Worm (Caenorhabditis elegans) whole organism, L4 larva: ENCODE results near the gene T05B11.4.
A peak's percentile ranks its signal among the peaks of the same experiment; 100 is the strongest.

Experiments
- F26F4.8 ChIP-seq: fragments of 200-800 bp; sonication (Bioruptor generic); conservative IDR thresholded peaks from 2 replicates; pipeline ENCODE4 v1.3.6; 2022; ENCODE audit warnings: missing genetic modification characterization, missing compliant biosample characterization
- aha-1 ChIP-seq: fragments of 150-350 bp; peaks from one replicate; lab custom pipeline; 2014; ENCODE audit warnings: missing biosample characterization, missing genetic modification characterization
- aly-2 ChIP-seq: sonication (generic microtip); optimal IDR thresholded peaks from 2 replicates; lab custom pipeline; 2018; ENCODE audit warnings: missing biosample characterization, missing genetic modification characterization
- ama-1 ChIP-seq: fragments of 150-350 bp; optimal IDR thresholded peaks from 2 replicates; lab custom pipeline; 2014; ENCODE audit warnings: inconsistent platforms, mixed read lengths
- arid-1 ChIP-seq: fragments of 200-800 bp; sonication (Bioruptor generic); conservative IDR thresholded peaks from 2 replicates; pipeline ENCODE4 v1.3.6; 2022; ENCODE audit warnings: missing genetic modification reagents, missing genetic modification characterization, missing compliant biosample characterization
- attf-4 ChIP-seq: sonication (generic microtip); optimal IDR thresholded peaks from 3 replicates; lab custom pipeline; 2017; ENCODE audit warnings: missing biosample characterization, missing genetic modification characterization
- ceh-62 ChIP-seq: sonication (generic microtip); optimal IDR thresholded peaks from 2 replicates; lab custom pipeline; 2017; ENCODE audit warnings: missing biosample characterization, missing genetic modification characterization
- ces-1 ChIP-seq: fragments of 150-350 bp; sonication (generic microtip); optimal IDR thresholded peaks from 4 replicates; lab custom pipeline; 2014; ENCODE audit warnings: missing biosample characterization, missing genetic modification reagents, missing genetic modification characterization
- ctbp-1 ChIP-seq: fragments of 200-800 bp; sonication (Bioruptor generic); IDR thresholded peaks from 2 replicates; pipeline ENCODE4 v1.3.6; 2022; ENCODE audit warnings: missing genetic modification reagents, missing genetic modification characterization, missing compliant biosample characterization
- daf-16 ChIP-seq, 3 experiments: sonication (generic microtip); optimal IDR thresholded peaks; 2 replicates each; lab custom pipeline; 2016 to 2017; ENCODE audit warnings: missing genetic modification characterization in 3 of 3, missing genetic modification reagents in 3 of 3, mild to moderate bottlenecking in 2 of 3, missing compliant biosample characterization in 2 of 3, missing biosample characterization in 1 of 3, moderate library complexity in 1 of 3
- dpl-1 ChIP-seq: fragments of 150-350 bp; optimal IDR thresholded peaks from 2 replicates; lab custom pipeline; 2014; ENCODE audit warnings: missing biosample characterization, missing genetic modification reagents, missing genetic modification characterization
- dve-1 ChIP-seq: sonication (generic microtip); optimal IDR thresholded peaks from 2 replicates; lab custom pipeline; 2017; ENCODE audit warnings: antibody characterized with exemption, mild to moderate bottlenecking, missing genetic modification characterization, missing compliant biosample characterization; ENCODE audit not compliant: insufficient read depth
- egl-27 ChIP-seq: sonication (generic microtip); optimal IDR thresholded peaks from 3 replicates; lab custom pipeline; 2017; ENCODE audit warnings: missing biosample characterization, missing genetic modification reagents, missing genetic modification characterization
- egl-43 ChIP-seq: fragments of 200-800 bp; sonication (Bioruptor generic); IDR thresholded peaks from 2 replicates; pipeline ENCODE4 v1.3.6; 2022; ENCODE audit warnings: missing genetic modification reagents, missing genetic modification characterization, missing compliant biosample characterization
- fkh-10 ChIP-seq: fragments of 150-350 bp; optimal IDR thresholded peaks from 2 replicates; lab custom pipeline; 2014; ENCODE audit warnings: missing biosample characterization, missing genetic modification reagents, missing genetic modification characterization
- hif-1 ChIP-seq, 2 experiments: sonication (generic microtip); optimal IDR thresholded peaks; 2 replicates each; lab custom pipeline; 2016 to 2017; ENCODE audit warnings: missing compliant biosample characterization in 2 of 2, missing genetic modification characterization in 2 of 2, missing genetic modification reagents in 2 of 2, missing genotype in 2 of 2, mild to moderate bottlenecking in 1 of 2
- hlh-11 ChIP-seq: fragments of 200-800 bp; sonication (Bioruptor generic); optimal IDR thresholded peaks from 2 replicates; lab custom pipeline; 2018; ENCODE audit warnings: mild to moderate bottlenecking, missing genetic modification characterization, missing compliant biosample characterization
- hlh-30 ChIP-seq: sonication (generic microtip); optimal IDR thresholded peaks from 2 replicates; lab custom pipeline; 2017; ENCODE audit warnings: antibody characterized with exemption, mild to moderate bottlenecking, missing genetic modification characterization, missing compliant biosample characterization; ENCODE audit not compliant: insufficient read depth
- hmg-1.1 ChIP-seq: fragments of 200-800 bp; sonication (Bioruptor generic); IDR thresholded peaks from 2 replicates; pipeline ENCODE4 v1.3.6; 2022; ENCODE audit warnings: missing genetic modification reagents, missing genetic modification characterization, missing compliant biosample characterization
- jun-1 ChIP-seq: fragments of 150-350 bp; optimal IDR thresholded peaks from 2 replicates; lab custom pipeline; 2014; ENCODE audit warnings: missing biosample characterization, missing genetic modification reagents, missing genetic modification characterization
- lin-13 ChIP-seq: fragments of 150-350 bp; optimal IDR thresholded peaks from 2 replicates; lab custom pipeline; 2014; ENCODE audit warnings: missing biosample characterization, missing genetic modification reagents, missing genetic modification characterization
- lsy-2 ChIP-seq, 2 experiments: fragments of 150-350 bp in 1 of 2; sonication (generic microtip) in 1 of 2; optimal IDR thresholded peaks; 2 replicates each; lab custom pipeline; 2014 to 2017; ENCODE audit warnings: missing biosample characterization in 2 of 2, missing genetic modification characterization in 2 of 2
- madf-5 ChIP-seq, 2 experiments: fragments of 200-800 bp; sonication (Bioruptor generic); IDR thresholded peaks; 2 replicates each; pipeline ENCODE4 v1.3.6; 2022; ENCODE audit warnings: missing compliant biosample characterization in 2 of 2, missing genetic modification characterization in 2 of 2
- madf-9 ChIP-seq: fragments of 200-800 bp; sonication (Bioruptor generic); conservative IDR thresholded peaks from 2 replicates; pipeline ENCODE4 v1.3.6; 2022; ENCODE audit warnings: missing genetic modification reagents, missing genetic modification characterization, missing compliant biosample characterization
- mdl-1 ChIP-seq, 2 experiments: fragments of 150-350 bp in 1 of 2; sonication (generic microtip) in 1 of 2; optimal IDR thresholded peaks; 2 replicates each; lab custom pipeline; 2014 to 2017; ENCODE audit warnings: missing biosample characterization in 2 of 2, missing genetic modification characterization in 2 of 2
- mep-1 ChIP-seq: fragments of 150-350 bp; sonication (generic microtip); optimal IDR thresholded peaks from 3 replicates; lab custom pipeline; 2014; ENCODE audit warnings: missing biosample characterization, missing genetic modification characterization
- mes-2 ChIP-seq: sonication (generic microtip); optimal IDR thresholded peaks from 2 replicates; lab custom pipeline; 2016; ENCODE audit warnings: missing genotype, mild to moderate bottlenecking, missing genetic modification characterization, missing compliant biosample characterization; ENCODE audit not compliant: poor library complexity, severe bottlenecking
- mxl-3 ChIP-seq: fragments of 200-800 bp; sonication (Bioruptor generic); optimal IDR thresholded peaks from 2 replicates; lab custom pipeline; 2018; ENCODE audit warnings: mild to moderate bottlenecking, missing genetic modification characterization, missing compliant biosample characterization
- nhr-25 ChIP-seq: sonication (generic microtip); optimal IDR thresholded peaks from 2 replicates; lab custom pipeline; 2017; ENCODE audit warnings: missing genetic modification characterization, mild to moderate bottlenecking, missing compliant biosample characterization, antibody characterized with exemption, moderate library complexity, borderline replicate concordance; ENCODE audit not compliant: insufficient read depth
- nhr-28 ChIP-seq: fragments of 150-350 bp; optimal IDR thresholded peaks from 2 replicates; lab custom pipeline; 2014; ENCODE audit warnings: missing biosample characterization, missing genetic modification characterization
- nhr-41 ChIP-seq: fragments of 200-800 bp; sonication (Bioruptor generic); IDR thresholded peaks from 2 replicates; pipeline ENCODE4 v1.3.6; 2022; ENCODE audit warnings: missing genetic modification reagents, missing genetic modification characterization, missing compliant biosample characterization
- nhr-48 ChIP-seq: sonication (generic microtip); optimal IDR thresholded peaks from 2 replicates; lab custom pipeline; 2016; ENCODE audit warnings: mild to moderate bottlenecking, missing genetic modification characterization, missing compliant biosample characterization
- nhr-6 ChIP-seq: fragments of 150-350 bp; optimal IDR thresholded peaks from 2 replicates; lab custom pipeline; 2014; ENCODE audit warnings: missing biosample characterization, missing genetic modification characterization
- nhr-76 ChIP-seq: fragments of 150-350 bp; optimal IDR thresholded peaks from 2 replicates; lab custom pipeline; 2014; ENCODE audit warnings: missing biosample characterization, missing genetic modification characterization
- php-3 ChIP-seq: fragments of 200-800 bp; sonication (Bioruptor generic); IDR thresholded peaks from 2 replicates; pipeline ENCODE4 v1.3.6; 2022; ENCODE audit warnings: missing genetic modification reagents, missing genetic modification characterization, missing compliant biosample characterization
- rbr-2 ChIP-seq: sonication (generic microtip); optimal IDR thresholded peaks from 2 replicates; lab custom pipeline; 2016; ENCODE audit warnings: missing genotype, missing genetic modification characterization, missing compliant biosample characterization
- saeg-2 ChIP-seq: fragments of 200-800 bp; sonication (Bioruptor generic); IDR thresholded peaks from 2 replicates; pipeline ENCODE4 v1.3.6; 2022; ENCODE audit warnings: missing genetic modification reagents, missing genetic modification characterization, missing compliant biosample characterization
- set-16 ChIP-seq: fragments of 200-800 bp; sonication (Bioruptor generic); IDR thresholded peaks from 2 replicates; pipeline ENCODE4 v1.3.6; 2022; ENCODE audit warnings: missing genetic modification reagents, missing genetic modification characterization, missing compliant biosample characterization
- snpc-4 ChIP-seq: fragments of 150-350 bp; optimal IDR thresholded peaks from 2 replicates; lab custom pipeline; 2014; ENCODE audit warnings: missing biosample characterization, missing genetic modification characterization
- unc-39 ChIP-seq: sonication (generic microtip); optimal IDR thresholded peaks from 2 replicates; lab custom pipeline; 2017; ENCODE audit warnings: missing biosample characterization, missing genetic modification characterization
- unc-62 ChIP-seq, 3 experiments: fragments of 150-350 bp in 1 of 3; sonication (generic microtip); optimal IDR thresholded peaks in 2 of 3; peaks in 1 of 3; 1 replicate in 1 of 3; 2 replicates in 2 of 3; lab custom pipeline; 2014 to 2017; ENCODE audit warnings: missing biosample characterization in 3 of 3, missing genetic modification characterization in 3 of 3, missing genetic modification reagents in 3 of 3, missing genotype in 1 of 3
- zip-11 ChIP-seq: fragments of 200-800 bp; sonication (Bioruptor generic); IDR thresholded peaks from 2 replicates; pipeline ENCODE4 v1.3.6; 2022; ENCODE audit warnings: missing genetic modification characterization, missing compliant biosample characterization

T05B11.4 gene

DNA sequence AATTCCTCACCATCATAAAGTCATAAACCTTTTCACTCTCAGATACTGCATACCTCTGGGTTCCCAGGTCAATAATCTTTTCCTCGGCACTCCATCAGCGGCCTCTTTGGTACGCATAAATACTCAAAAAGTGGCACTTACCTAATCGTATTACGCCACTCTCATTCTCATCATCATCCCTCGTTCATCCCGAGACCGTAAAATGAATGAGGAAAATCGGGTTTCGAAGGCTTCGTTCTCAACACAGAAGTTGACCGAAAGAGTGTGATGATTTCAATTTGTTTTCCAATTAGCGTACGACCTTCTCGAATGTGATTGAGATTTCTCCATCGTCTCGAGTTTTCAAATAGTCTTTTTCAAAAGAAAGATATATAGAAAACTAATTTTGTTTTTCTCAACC is 14.5 kb downstream of the T05B11.4 start:
- peak; percentile 13 for TF ChIP-seq nhr-25
- TF ChIP-seq unc-62 (GFP tag; optimal IDR thresholded peaks at IDR 0.05 in 1 of 2; lab: Kevin White, UChicago): peak in 1 of 2 experiments; percentile 91
- no peak for TF ChIP-seq unc-62 (tag; optimal IDR thresholded peaks at IDR 0.05; lab: Kevin White, UChicago)
- TF ChIP-seq snpc-4: no peak

- TF ChIP-seq lsy-2 (tag; optimal IDR thresholded peaks at IDR 0.05; lab: Kevin White, UChicago) (no peak), aha-1 (tag; lab: Kevin White, UChicago) (peak; percentile 80)
These were observed 16.7 kb downstream of the T05B11.4 start, which contains the start of gene srr-9 for ce11 chrV:7737710-7738109. TSS of gene srr-9 (plus strand) at chrV:7738010.

ce11 chrV:7735319-7735718 is 19.1 kb downstream of the T05B11.4 start, which contains the start of gene srr-10:
TSS of gene srr-10 (plus strand) at chrV:7735619.
- TF ChIP-seq jun-1 (tag; lab: Kevin White, UChicago) (no peak), arid-1 (no peak), aly-2 (tag; lab: Kevin White, UChicago) (no peak), lin-13 (GFP tag; lab: Kevin White, UChicago) (no peak), unc-39 (tag; lab: Kevin White, UChicago) (no peak), nhr-48 (tag; lab: Kevin White, UChicago) (no peak), F26F4.8 (no peak), nhr-41 (no peak)

- TF ChIP-seq nhr-76 (no peak), fkh-10 (peak; percentile 43), hmg-1.1 (GFP tag; lab: Robert Waterston, UW) (peak; percentile 59; the same call in 1 of the 2 replicates), lsy-2 (tag; optimal IDR thresholded peaks at IDR 0.05; lab: Kevin White, UChicago) (peak in 1 of 2 experiments; percentile 70), nhr-28 (tag; lab: Kevin White, UChicago) (peak; percentile 65), ceh-62 (tag; lab: Kevin White, UChicago) (no peak), saeg-2 (GFP tag; lab: Robert Waterston, UW) (no peak), egl-27 (tag; lab: Kevin White, UChicago) (no peak), set-16 (GFP tag; lab: Robert Waterston, UW) (no peak), hlh-11 (tag; lab: Kevin White, UChicago) (peak; percentile 89), madf-5 (GFP tag; IDR thresholded peaks at IDR 0.05; lab: Robert Waterston, UW) (no peak), egl-43 (GFP tag; lab: Robert Waterston, UW) (no peak), nhr-6 (tag; lab: Kevin White, UChicago) (peak; percentile 16), attf-4 (tag; lab: Kevin White, UChicago) (no peak), nhr-41 (no peak), hlh-30 (tag; lab: Kevin White, UChicago) (peak; percentile 74), daf-16 (GFP tag; optimal IDR thresholded peaks at IDR 0.05; lab: Kevin White, UChicago) (no peak), daf-16 (tag; optimal IDR thresholded peaks at IDR 0.05; lab: Kevin White, UChicago) (peak; percentile 31), mdl-1 (tag; optimal IDR thresholded peaks at IDR 0.05; lab: Kevin White, UChicago) (peak in 1 of 2 experiments; percentile 37), mep-1 (tag; lab: Kevin White, UChicago) (peak; percentile 33), php-3 (GFP tag; lab: Robert Waterston, UW) (0 out of 2 replicates have a peak, but pooled peaks have one; percentile 8), madf-9 (GFP tag; lab: Robert Waterston, UW) (no peak), hif-1 (tag; optimal IDR thresholded peaks at IDR 0.05; lab: Kevin White, UChicago) (peak in 1 of 2 experiments; percentile 30), zip-11 (no peak), dpl-1 (peak; percentile 92), dve-1 (tag; lab: Kevin White, UChicago) (peak; percentile 29), ama-1 (lab: Kevin White, UChicago) (peak; percentile 36), ces-1 (GFP tag; lab: Kevin White, UChicago) (no peak), mxl-3 (GFP tag; lab: Kevin White, UChicago) (peak; percentile 48), rbr-2 (peak; percentile 52), mes-2 (tag; lab: Kevin White, UChicago) (peak; percentile 56), ctbp-1 (no peak), aha-1 (tag; lab: Kevin White, UChicago) (peak; percentile 22)
These were observed 19.5 kb downstream of the T05B11.4 start, which contains the start of gene clic-1 for ce11 chrV:7734909-7735308. TSS of gene clic-1 (minus strand) at chrV:7734911.
